Fruit fly (Drosophila melanogaster) whole organism, embryonic: ENCODE data around the gene Ifrd1.

Source experiments
- Asciz ChIP-seq: fragments of 200-800 bp; sonication (Bioruptor generic); optimal IDR thresholded peaks from 2 replicates; lab custom pipeline; 2017; ENCODE audit warnings: missing biosample characterization, mild to moderate bottlenecking, missing genetic modification characterization, missing genetic modification reagents
- CG10462 ChIP-seq: fragments of 200-800 bp; sonication (Bioruptor generic); optimal IDR thresholded peaks from 2 replicates; lab custom pipeline; 2016; ENCODE audit warnings: missing biosample characterization, missing genetic modification characterization
- CG11247 ChIP-seq: fragments of 200-800 bp; sonication (Bioruptor generic); IDR thresholded peaks from 2 replicates; pipeline ENCODE4 v1.3.6; 2022; ENCODE audit warnings: missing biosample characterization, missing genetic modification characterization
- CG11696 ChIP-seq: fragments of 200-800 bp; sonication (Bioruptor generic); IDR thresholded peaks from 2 replicates; pipeline ENCODE4 v1.3.6; 2022; ENCODE audit warnings: missing biosample characterization, missing genetic modification characterization
- CG1233 ChIP-seq: fragments of 200-800 bp; sonication (Bioruptor generic); optimal IDR thresholded peaks from 4 replicates; lab custom pipeline; 2018; ENCODE audit warnings: missing biosample characterization, mild to moderate bottlenecking, missing genetic modification characterization
- CG13894 ChIP-seq: fragments of 200-800 bp; sonication (Bioruptor generic); optimal IDR thresholded peaks from 3 replicates; lab custom pipeline; 2018; ENCODE audit warnings: missing biosample characterization, mild to moderate bottlenecking, missing genetic modification characterization, moderate library complexity
- CG15514 ChIP-seq: fragments of 200-800 bp; sonication (Bioruptor generic); optimal IDR thresholded peaks from 3 replicates; lab custom pipeline; 2017; ENCODE audit warnings: missing biosample characterization, missing genetic modification characterization, mild to moderate bottlenecking, moderate library complexity, missing genetic modification reagents
- CG16779 ChIP-seq: fragments of 200-800 bp; sonication (Bioruptor generic); IDR thresholded peaks from 2 replicates; pipeline ENCODE4 v1.3.6; 2022; ENCODE audit warnings: missing biosample characterization, missing genetic modification characterization
- CG17612 ChIP-seq: fragments of 200-800 bp; sonication (Bioruptor generic); IDR thresholded peaks from 2 replicates; pipeline ENCODE4 v1.3.6; 2022; ENCODE audit warnings: missing biosample characterization, missing genetic modification characterization
- CG18262 ChIP-seq: fragments of 200-800 bp; optimal IDR thresholded peaks from 3 replicates; lab custom pipeline; 2019; ENCODE audit warnings: missing biosample characterization, mild to moderate bottlenecking, missing genetic modification characterization, moderate library complexity
- CG1832 ChIP-seq: fragments of 200-800 bp; sonication (Bioruptor generic); optimal IDR thresholded peaks from 2 replicates; lab custom pipeline; 2017; ENCODE audit warnings: missing biosample characterization, mild to moderate bottlenecking, missing genetic modification characterization, inconsistent platforms
- CG18476 ChIP-seq: fragments of 200-800 bp; sonication (Bioruptor generic); optimal IDR thresholded peaks from 2 replicates; lab custom pipeline; 2016; ENCODE audit warnings: missing biosample characterization, mild to moderate bottlenecking, missing genetic modification characterization
- CG18599 ChIP-seq: fragments of 200-800 bp; sonication (Bioruptor generic); optimal IDR thresholded peaks from 3 replicates; lab custom pipeline; 2017; ENCODE audit warnings: missing biosample characterization, missing genetic modification characterization, mild to moderate bottlenecking, moderate library complexity, missing genetic modification reagents
- CG30431 ChIP-seq: fragments of 200-800 bp; sonication (Bioruptor generic); optimal IDR thresholded peaks from 2 replicates; lab custom pipeline; 2017; ENCODE audit warnings: missing biosample characterization, missing genetic modification characterization
- CG3065 ChIP-seq: fragments of 200-800 bp; sonication (Bioruptor generic); optimal IDR thresholded peaks from 2 replicates; lab custom pipeline; 2016; ENCODE audit warnings: missing biosample characterization, missing genetic modification characterization
- CG42726 ChIP-seq: fragments of 200-800 bp; sonication (Bioruptor generic); IDR thresholded peaks from 2 replicates; pipeline ENCODE4 v1.3.6; 2022; ENCODE audit warnings: missing biosample characterization, missing genetic modification characterization; ENCODE audit not compliant: partially characterized antibody
- CG8290 ChIP-seq, 3 experiments: fragments of 200-800 bp; sonication (Bioruptor generic); optimal IDR thresholded peaks; 2 replicates each; lab custom pipeline; 2016 to 2019; ENCODE audit warnings: missing biosample characterization in 3 of 3, missing genetic modification characterization in 3 of 3, mild to moderate bottlenecking in 2 of 3, moderate library complexity in 1 of 3
- CG9437 ChIP-seq: fragments of 200-800 bp; sonication (Bioruptor generic); optimal IDR thresholded peaks from 2 replicates; lab custom pipeline; 2018; ENCODE audit warnings: missing biosample characterization, mild to moderate bottlenecking, missing genetic modification characterization
- CG9932 ChIP-seq: fragments of 200-800 bp; sonication (Bioruptor generic); IDR thresholded peaks from 2 replicates; pipeline ENCODE4 v1.3.6; 2022; ENCODE audit warnings: missing biosample characterization, missing genetic modification characterization
- Deaf1 ChIP-seq: fragments of 200-800 bp; optimal IDR thresholded peaks from 3 replicates; lab custom pipeline; 2019; ENCODE audit warnings: missing biosample characterization, mild to moderate bottlenecking, missing genetic modification characterization, moderate library complexity
- E2f1 ChIP-seq: fragments of 200-800 bp; sonication (Bioruptor generic); IDR thresholded peaks from 2 replicates; pipeline ENCODE4 v1.3.6; 2022; ENCODE audit warnings: missing biosample characterization, missing genetic modification characterization
- Eip74EF ChIP-seq, 2 experiments: fragments of 200-800 bp in 1 of 2; fragments of >200 bp in 1 of 2; sonication (Bioruptor generic) in 1 of 2; optimal IDR thresholded peaks; 2 replicates each; lab custom pipeline; 2017 to 2019; ENCODE audit warnings: missing biosample characterization in 2 of 2, missing genetic modification characterization in 2 of 2, mild to moderate bottlenecking in 1 of 2, moderate library complexity in 1 of 2
- HHEX ChIP-seq: fragments of 200-800 bp; sonication (Bioruptor generic); optimal IDR thresholded peaks from 3 replicates; lab custom pipeline; 2017; ENCODE audit warnings: missing biosample characterization, mild to moderate bottlenecking, missing genetic modification characterization, missing genetic modification reagents
- NFAT ChIP-seq: fragments of 200-800 bp; sonication (Bioruptor generic); IDR thresholded peaks from 2 replicates; pipeline ENCODE4 v1.3.6; 2022; ENCODE audit warnings: missing biosample characterization, missing genetic modification characterization
- NK7.1 ChIP-seq: fragments of 200-800 bp; sonication (Bioruptor generic); optimal IDR thresholded peaks from 3 replicates; lab custom pipeline; 2016; ENCODE audit warnings: missing biosample characterization, missing genetic modification characterization
- Poxn ChIP-seq: fragments of 200-800 bp; sonication (Bioruptor generic); IDR thresholded peaks from 2 replicates; pipeline ENCODE4 v1.3.6; 2022; ENCODE audit warnings: missing biosample characterization, missing genetic modification characterization
- Rfx ChIP-seq: fragments of 200-800 bp; sonication (Bioruptor generic); IDR thresholded peaks from 2 replicates; pipeline ENCODE4 v1.3.6; 2022; ENCODE audit warnings: missing biosample characterization, missing genetic modification characterization
- Rx ChIP-seq: fragments of 200-800 bp; sonication (Bioruptor generic); IDR thresholded peaks from 2 replicates; pipeline ENCODE4 v1.3.6; 2022; ENCODE audit warnings: missing biosample characterization, missing genetic modification characterization
- Usf ChIP-seq: fragments of 200-800 bp; sonication (Bioruptor generic); optimal IDR thresholded peaks from 2 replicates; lab custom pipeline; 2017; ENCODE audit warnings: missing genotype, missing biosample characterization, missing genetic modification characterization
- Xrp1 ChIP-seq: fragments of 200-800 bp; sonication (Bioruptor generic); IDR thresholded peaks from 2 replicates; pipeline ENCODE4 v1.3.6; 2022; ENCODE audit warnings: missing biosample characterization, missing genetic modification characterization
- abd-A ChIP-seq: fragments of 200-800 bp; sonication (Bioruptor generic); optimal IDR thresholded peaks from 3 replicates; lab custom pipeline; 2019; ENCODE audit warnings: missing biosample characterization, mild to moderate bottlenecking, missing genetic modification characterization, moderate library complexity
- ash1 ChIP-seq: fragments of 200-800 bp; sonication (Bioruptor generic); optimal IDR thresholded peaks from 2 replicates; lab custom pipeline; 2018; ENCODE audit warnings: missing biosample characterization, mild to moderate bottlenecking, missing genetic modification characterization
- crol ChIP-seq: fragments of 200-800 bp; sonication (Bioruptor generic); IDR thresholded peaks from 2 replicates; pipeline ENCODE4 v1.3.6; 2022; ENCODE audit warnings: missing biosample characterization, missing genetic modification characterization
- dan ChIP-seq: fragments of 200-800 bp; sonication (Bioruptor generic); IDR thresholded peaks from 2 replicates; pipeline ENCODE4 v1.3.6; 2022; ENCODE audit warnings: missing biosample characterization, missing genetic modification characterization
- danr ChIP-seq: fragments of 200-800 bp; sonication (Bioruptor generic); IDR thresholded peaks from 2 replicates; pipeline ENCODE4 v1.3.6; 2022; ENCODE audit warnings: missing biosample characterization, missing genetic modification characterization
- dati ChIP-seq: fragments of 200-800 bp; sonication (Bioruptor generic); IDR thresholded peaks from 2 replicates; pipeline ENCODE4 v1.3.6; 2022; ENCODE audit warnings: missing biosample characterization, missing genetic modification characterization
- gt ChIP-seq: fragments of 200-800 bp; sonication (Bioruptor generic); IDR thresholded peaks from 2 replicates; pipeline ENCODE4 v1.3.6; 2022; ENCODE audit warnings: missing biosample characterization, missing genetic modification characterization
- her ChIP-seq: fragments of 200-800 bp; sonication (Bioruptor generic); optimal IDR thresholded peaks from 2 replicates; lab custom pipeline; 2016; ENCODE audit warnings: missing biosample characterization, missing genetic modification characterization
- hkb ChIP-seq, 2 experiments: fragments of 200-800 bp in 1 of 2; fragments of >200 bp in 1 of 2; sonication (Bioruptor generic) in 1 of 2; IDR thresholded peaks in 1 of 2; optimal IDR thresholded peaks in 1 of 2; 2 replicates each; pipeline versions ENCODE4 v1.3.6 to Lab custom; 2017 to 2022; ENCODE audit warnings: missing biosample characterization in 1 of 2, missing genetic modification characterization in 1 of 2
- jumu ChIP-seq: fragments of 200-800 bp; sonication (Bioruptor generic); optimal IDR thresholded peaks from 3 replicates; lab custom pipeline; 2016; ENCODE audit warnings: missing biosample characterization, missing genetic modification characterization
- lab ChIP-seq: fragments of 200-800 bp; sonication (Bioruptor generic); optimal IDR thresholded peaks from 3 replicates; lab custom pipeline; 2017; ENCODE audit warnings: missing biosample characterization, missing genetic modification characterization, mild to moderate bottlenecking, moderate library complexity, missing genetic modification reagents
- mam ChIP-seq: fragments of 200-800 bp; sonication (Bioruptor generic); optimal IDR thresholded peaks from 3 replicates; lab custom pipeline; 2016; ENCODE audit warnings: missing biosample characterization, missing genetic modification characterization
- onecut ChIP-seq: fragments of 200-800 bp; sonication (Bioruptor generic); IDR thresholded peaks from 2 replicates; pipeline ENCODE4 v1.3.6; 2022; ENCODE audit warnings: missing biosample characterization, missing genetic modification characterization
- pfk ChIP-seq: fragments of 200-800 bp; sonication (Bioruptor generic); optimal IDR thresholded peaks from 2 replicates; lab custom pipeline; 2018; ENCODE audit warnings: missing biosample characterization, mild to moderate bottlenecking, missing genetic modification characterization, moderate library complexity
- pum ChIP-seq: fragments of 200-800 bp; sonication (Bioruptor generic); optimal IDR thresholded peaks from 2 replicates; lab custom pipeline; 2016; ENCODE audit warnings: missing biosample characterization, missing genetic modification characterization
- sens ChIP-seq: fragments of 200-800 bp; sonication (Bioruptor generic); peaks from one replicate; lab custom pipeline; 2016; ENCODE audit warnings: missing biosample characterization, missing genetic modification characterization
- ttk ChIP-seq: fragments of 200-800 bp; sonication (Bioruptor generic); IDR thresholded peaks from 2 replicates; pipeline ENCODE4 v2.1.2; 2022; ENCODE audit warnings: missing biosample characterization, missing genetic modification characterization
- vvl ChIP-seq: fragments of 200-800 bp; sonication (Bioruptor generic); IDR thresholded peaks from 2 replicates; pipeline ENCODE4 v1.3.6; 2022; ENCODE audit warnings: missing biosample characterization, missing genetic modification characterization
- zf30C ChIP-seq: fragments of 200-800 bp; sonication (Bioruptor generic); optimal IDR thresholded peaks from 3 replicates; lab custom pipeline; 2018; ENCODE audit warnings: missing biosample characterization, mild to moderate bottlenecking, missing genetic modification characterization

Gene Ifrd1

DNA sequence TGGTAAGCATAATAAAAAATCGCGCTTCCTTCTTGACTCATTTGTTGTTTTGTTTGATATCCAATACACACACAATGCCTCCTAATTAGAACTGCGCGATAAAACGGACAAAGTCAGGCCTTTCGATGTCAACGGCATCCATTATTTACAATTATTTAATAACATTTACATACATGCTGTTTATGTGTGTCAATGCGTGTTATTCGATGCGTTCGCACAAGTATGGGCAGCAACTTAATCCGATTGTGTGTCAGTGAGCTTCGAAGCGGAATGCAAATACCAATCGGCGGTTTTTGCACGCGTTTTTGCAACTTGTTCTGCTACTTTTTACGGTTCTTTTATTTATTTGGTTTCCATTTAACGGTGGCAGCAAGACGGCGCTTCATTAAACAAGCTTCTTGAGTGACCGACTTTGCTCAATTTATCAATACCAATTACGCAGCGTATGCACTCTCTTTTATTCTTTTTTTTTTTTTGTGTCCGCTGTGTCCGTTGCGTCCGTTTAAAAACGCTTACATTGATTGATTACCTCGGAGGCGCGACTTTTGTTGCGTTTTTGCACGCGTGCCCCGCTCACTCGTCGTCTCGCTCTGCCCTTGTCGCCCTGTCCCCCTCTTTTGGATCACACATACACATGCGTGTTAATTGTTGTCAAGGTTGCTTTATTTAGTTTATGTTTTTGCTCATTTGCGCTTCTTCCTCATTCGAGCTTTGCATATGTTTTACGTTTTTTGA lies 30.2 kb upstream of the Ifrd1 start (continued):
- TF ChIP-seq Poxn (no peak), danr (GFP tag; lab: Robert Waterston, UW) (no peak), Usf (GFP tag; lab: Kevin White, UChicago) (no peak), CG10462 (no peak), CG3065 (GFP tag; lab: Kevin White, UChicago) (no peak), CG18476 (GFP tag; lab: Kevin White, UChicago) (no peak), gt (GFP tag; lab: Robert Waterston, UW) (no peak), CG11247 (GFP tag; lab: Robert Waterston, UW) (no peak), her (GFP tag; lab: Kevin White, UChicago) (no peak), E2f1 (GFP tag; lab: Robert Waterston, UW) (no peak), CG30431 (GFP tag; lab: Kevin White, UChicago) (no peak), ttk (GFP tag; lab: Robert Waterston, UW) (no peak), CG11696 (GFP tag; lab: Robert Waterston, UW) (no peak), mam (GFP tag; lab: Kevin White, UChicago) (no peak), pfk (no peak), HHEX (GFP tag; lab: Kevin White, UChicago) (no peak), NFAT (GFP tag; lab: Robert Waterston, UW) (no peak), CG42726 (GFP tag; lab: Robert Waterston, UW) (no peak), CG18262 (tag; lab: Kevin White, UChicago) (no peak), onecut (no peak), ash1 (GFP tag; lab: Kevin White, UChicago) (no peak), pum (GFP tag; lab: Kevin White, UChicago) (no peak), CG16779 (GFP tag; lab: Robert Waterston, UW) (no peak), CG9932 (GFP tag; lab: Robert Waterston, UW) (no peak), CG9437 (GFP tag; lab: Kevin White, UChicago) (no peak), Xrp1 (GFP tag; lab: Robert Waterston, UW) (no peak), dan (GFP tag; lab: Robert Waterston, UW) (no peak), Rx (no peak), CG15514 (GFP tag; lab: Kevin White, UChicago) (no peak), vvl (no peak), crol (GFP tag; lab: Robert Waterston, UW) (0 out of 2 replicates have a peak, but pooled peaks have one; percentile 27)

dm6 chr2L:2903649-2904048 lies 29.4 kb upstream of the Ifrd1 start:
- peak; percentile 80 for TF ChIP-seq Deaf1
- no peak for TF ChIP-seq Eip74EF (GFP tag; optimal IDR thresholded peaks at IDR 0.05; lab: Kevin White, UChicago)
- no peak for TF ChIP-seq jumu (GFP tag; lab: Kevin White, UChicago)
- peak; percentile 57 for TF ChIP-seq CG13894 (tag; lab: Kevin White, UChicago)
- TF ChIP-seq abd-A, result peak; percentile 28
- TF ChIP-seq, all 482 proteins: peak for 3

- TF ChIP-seq Asciz (GFP tag; lab: Kevin White, UChicago), result no peak
- no peak for TF ChIP-seq hkb (optimal IDR thresholded peaks at IDR 0.05; lab: Kevin White, UChicago)
- 0 out of 2 replicates have a peak, but pooled peaks have one; percentile 7 for TF ChIP-seq hkb (GFP tag; IDR thresholded peaks at IDR 0.05; lab: Robert Waterston, UW)
- TF ChIP-seq CG1233 (GFP tag; lab: Kevin White, UChicago), result no peak
- TF ChIP-seq zf30C (GFP tag; lab: Kevin White, UChicago), result peak; percentile 20
- no peak for TF ChIP-seq CG17612 (GFP tag; lab: Robert Waterston, UW)
- no peak for TF ChIP-seq NK7.1 (GFP tag; lab: Kevin White, UChicago)
- TF ChIP-seq CG18599, result peak; percentile 52
- TF ChIP-seq CG1832 (GFP tag; lab: Kevin White, UChicago), result no peak
- peak; percentile 20 for TF ChIP-seq lab (GFP tag; lab: Kevin White, UChicago)
- peak; percentile 76 for TF ChIP-seq sens (GFP tag; lab: Kevin White, UChicago)
- no peak for TF ChIP-seq dati (GFP tag; lab: Robert Waterston, UW)
- TF ChIP-seq CG8290 (GFP tag; optimal IDR thresholded peaks at IDR 0.05; lab: Kevin White, UChicago), result no peak
- peak in 1 of 2 experiments; percentile 16 for TF ChIP-seq CG8290 (tag; optimal IDR thresholded peaks at IDR 0.05; lab: Kevin White, UChicago)
- TF ChIP-seq Rfx (GFP tag; lab: Robert Waterston, UW), result 0 out of 2 replicates have a peak, but pooled peaks have one; percentile 19
These were observed 27.2 kb upstream of the Ifrd1 start for dm6 chr2L:2901445-2901844.
